Fruit fly (Drosophila melanogaster) whole organism, embryonic: Measurements from ENCODE around the gene CG14439.

Experiments
- Ada2b ChIP-seq: fragments of 200-800 bp; sonication (Bioruptor generic); IDR thresholded peaks from 2 replicates; pipeline ENCODE4 v1.3.6; 2022; ENCODE audit warnings: missing biosample characterization, missing genetic modification characterization
- Aef1 ChIP-seq: fragments of 200-800 bp; sonication (Bioruptor generic); IDR thresholded peaks from 3 replicates; pipeline ENCODE4 v1.3.6; 2022; ENCODE audit warnings: missing biosample characterization, missing genetic modification characterization
- Bdp1 ChIP-seq: fragments of 200-800 bp; sonication (Bioruptor generic); optimal IDR thresholded peaks from 3 replicates; lab custom pipeline; 2016; ENCODE audit warnings: missing biosample characterization, missing genetic modification characterization
- Bgb ChIP-seq: fragments of 200-800 bp; sonication (Bioruptor generic); IDR thresholded peaks from 2 replicates; pipeline ENCODE4 v1.3.6; 2022; ENCODE audit warnings: missing biosample characterization, missing genetic modification characterization; ENCODE audit not compliant: partially characterized antibody
- C15 ChIP-seq: fragments of 200-800 bp; sonication (Bioruptor generic); IDR thresholded peaks from 3 replicates; pipeline ENCODE4 v1.3.6; 2022; ENCODE audit warnings: missing biosample characterization, missing genetic modification characterization
- CG10147 ChIP-seq: fragments of 200-800 bp; sonication (Bioruptor generic); optimal IDR thresholded peaks from 2 replicates; lab custom pipeline; 2019; ENCODE audit warnings: missing biosample characterization, mild to moderate bottlenecking, missing genetic modification characterization, moderate library complexity
- CG10431 ChIP-seq: fragments of 200-800 bp; sonication (Bioruptor generic); optimal IDR thresholded peaks from 3 replicates; lab custom pipeline; 2018; ENCODE audit warnings: missing biosample characterization, mild to moderate bottlenecking, missing genetic modification characterization
- CG10462 ChIP-seq: fragments of 200-800 bp; sonication (Bioruptor generic); optimal IDR thresholded peaks from 2 replicates; lab custom pipeline; 2016; ENCODE audit warnings: missing biosample characterization, missing genetic modification characterization
- CG11504 ChIP-seq: fragments of 200-800 bp; sonication (Bioruptor generic); optimal IDR thresholded peaks from 3 replicates; lab custom pipeline; 2019; ENCODE audit warnings: missing biosample characterization, mild to moderate bottlenecking, missing genetic modification characterization, moderate library complexity
- CG12155 ChIP-seq: fragments of 200-800 bp; sonication (Bioruptor generic); optimal IDR thresholded peaks from 3 replicates; lab custom pipeline; 2016; ENCODE audit warnings: missing biosample characterization, missing genetic modification characterization
- CG12299 ChIP-seq: fragments of 200-800 bp; sonication (Bioruptor generic); optimal IDR thresholded peaks from 2 replicates; lab custom pipeline; 2018; ENCODE audit warnings: missing biosample characterization, mild to moderate bottlenecking, missing genetic modification characterization
- CG12744 ChIP-seq: fragments of 200-800 bp; sonication (Bioruptor generic); optimal IDR thresholded peaks from 2 replicates; lab custom pipeline; 2016; ENCODE audit warnings: missing biosample characterization, missing genetic modification characterization
- CG13287 ChIP-seq: fragments of 200-800 bp; sonication (Bioruptor generic); IDR thresholded peaks from 2 replicates; pipeline ENCODE4 v1.3.6; 2022; ENCODE audit warnings: missing biosample characterization, missing genetic modification characterization; ENCODE audit not compliant: partially characterized antibody
- CG17359 ChIP-seq: fragments of 200-800 bp; sonication (Bioruptor generic); optimal IDR thresholded peaks from 3 replicates; lab custom pipeline; 2018; ENCODE audit warnings: missing biosample characterization, mild to moderate bottlenecking, missing genetic modification characterization, moderate library complexity
- CG17829 ChIP-seq: fragments of 200-800 bp; optimal IDR thresholded peaks from 2 replicates; lab custom pipeline; 2019; ENCODE audit warnings: missing biosample characterization, mild to moderate bottlenecking, missing genetic modification characterization, moderate library complexity
- CG2202 ChIP-seq: fragments of 200-800 bp; sonication (Bioruptor generic); optimal IDR thresholded peaks from 2 replicates; lab custom pipeline; 2018; ENCODE audit warnings: missing biosample characterization, mild to moderate bottlenecking, missing genetic modification characterization
- CG2678 ChIP-seq: fragments of 200-800 bp; sonication (Bioruptor generic); optimal IDR thresholded peaks from 3 replicates; lab custom pipeline; 2019; ENCODE audit warnings: missing biosample characterization, mild to moderate bottlenecking, missing genetic modification characterization, moderate library complexity
- CG31388 ChIP-seq: fragments of 200-800 bp; sonication (Bioruptor generic); optimal IDR thresholded peaks from 2 replicates; lab custom pipeline; 2016; ENCODE audit warnings: missing biosample characterization, missing genetic modification characterization
- CG33213 ChIP-seq: fragments of 200-800 bp; sonication (Bioruptor generic); optimal IDR thresholded peaks from 3 replicates; lab custom pipeline; 2016; ENCODE audit warnings: missing biosample characterization, missing genetic modification characterization
- CG7271 ChIP-seq: fragments of 200-800 bp; sonication (Bioruptor generic); optimal IDR thresholded peaks from 2 replicates; lab custom pipeline; 2018; ENCODE audit warnings: missing biosample characterization, mild to moderate bottlenecking, missing genetic modification characterization, moderate library complexity
- CG7372 ChIP-seq: fragments of 200-800 bp; sonication (Bioruptor generic); IDR thresholded peaks from 2 replicates; pipeline ENCODE4 v1.3.6; 2022; ENCODE audit warnings: missing biosample characterization, missing genetic modification characterization
- CG9727 ChIP-seq: fragments of 200-800 bp; sonication (Bioruptor generic); optimal IDR thresholded peaks from 3 replicates; lab custom pipeline; 2017; ENCODE audit warnings: missing biosample characterization, mild to moderate bottlenecking, missing genetic modification characterization
- CTCF ChIP-seq: fragments of 200-800 bp; sonication (Bioruptor generic); optimal IDR thresholded peaks from 2 replicates; lab custom pipeline; 2017; ENCODE audit warnings: missing biosample characterization, mild to moderate bottlenecking, missing genetic modification characterization, moderate library complexity
- GATAe ChIP-seq: fragments of 200-800 bp; sonication (Bioruptor generic); conservative IDR thresholded peaks from 2 replicates; pipeline ENCODE4 v1.3.6; 2022; ENCODE audit warnings: missing biosample characterization, missing genetic modification characterization
- H15 ChIP-seq: fragments of 200-800 bp; sonication (Bioruptor generic); IDR thresholded peaks from 3 replicates; pipeline ENCODE4 v1.3.6; 2022; ENCODE audit warnings: missing biosample characterization, missing genetic modification characterization
- Hr51 ChIP-seq, 2 experiments: fragments of 200-800 bp; sonication (Bioruptor generic); optimal IDR thresholded peaks; 2 replicates in 1 of 2; 3 replicates in 1 of 2; lab custom pipeline; 2016 to 2018; ENCODE audit warnings: missing biosample characterization in 2 of 2, missing genetic modification characterization in 2 of 2, mild to moderate bottlenecking in 1 of 2, moderate library complexity in 1 of 2
- Max ChIP-seq: fragments of 200-800 bp; sonication (Bioruptor generic); optimal IDR thresholded peaks from 2 replicates; lab custom pipeline; 2016; ENCODE audit warnings: missing biosample characterization, mild to moderate bottlenecking, missing genetic modification characterization
- Mes4 ChIP-seq: fragments of 200-800 bp; sonication (Bioruptor generic); optimal IDR thresholded peaks from 2 replicates; lab custom pipeline; 2016; ENCODE audit warnings: missing biosample characterization, missing genetic modification characterization
- Ravus ChIP-seq: fragments of 200-800 bp; sonication (Bioruptor generic); IDR thresholded peaks from 2 replicates; pipeline ENCODE4 v1.3.6; 2022; ENCODE audit warnings: missing biosample characterization, missing genetic modification characterization
- Rx ChIP-seq: fragments of 200-800 bp; sonication (Bioruptor generic); IDR thresholded peaks from 2 replicates; pipeline ENCODE4 v1.3.6; 2022; ENCODE audit warnings: missing biosample characterization, missing genetic modification characterization
- Sry-δ ChIP-seq: fragments of 200-800 bp; sonication (Bioruptor generic); optimal IDR thresholded peaks from 2 replicates; lab custom pipeline; 2016; ENCODE audit warnings: missing biosample characterization, missing genetic modification characterization
- Xrp1 ChIP-seq: fragments of 200-800 bp; sonication (Bioruptor generic); IDR thresholded peaks from 2 replicates; pipeline ENCODE4 v1.3.6; 2022; ENCODE audit warnings: missing biosample characterization, missing genetic modification characterization
- crc ChIP-seq: fragments of 200-800 bp; sonication (Bioruptor generic); optimal IDR thresholded peaks from 2 replicates; lab custom pipeline; 2016; ENCODE audit warnings: missing biosample characterization, missing genetic modification characterization
- crp ChIP-seq, 2 experiments: fragments of 200-800 bp; sonication (Bioruptor generic); optimal IDR thresholded peaks; 2 replicates in 1 of 2; 3 replicates in 1 of 2; lab custom pipeline; 2017; ENCODE audit warnings: missing biosample characterization in 2 of 2, missing genetic modification characterization in 2 of 2, mild to moderate bottlenecking in 1 of 2, moderate library complexity in 1 of 2
- dmrt11E ChIP-seq: fragments of 200-800 bp; sonication (Bioruptor generic); optimal IDR thresholded peaks from 3 replicates; lab custom pipeline; 2018; ENCODE audit warnings: missing biosample characterization, mild to moderate bottlenecking, missing genetic modification characterization, moderate library complexity
- exex ChIP-seq: fragments of 200-800 bp; sonication (Bioruptor generic); optimal IDR thresholded peaks from 4 replicates; lab custom pipeline; 2018; ENCODE audit warnings: missing biosample characterization, mild to moderate bottlenecking, missing genetic modification characterization, moderate library complexity
- gcm ChIP-seq: fragments of 200-800 bp; sonication (Bioruptor generic); optimal IDR thresholded peaks from 2 replicates; lab custom pipeline; 2019; ENCODE audit warnings: missing biosample characterization, mild to moderate bottlenecking, missing genetic modification characterization, moderate library complexity
- grau ChIP-seq: fragments of 200-800 bp; optimal IDR thresholded peaks from 3 replicates; lab custom pipeline; 2019; ENCODE audit warnings: missing biosample characterization, mild to moderate bottlenecking, missing genetic modification characterization, moderate library complexity
- hkb ChIP-seq, 2 experiments: fragments of 200-800 bp in 1 of 2; fragments of >200 bp in 1 of 2; sonication (Bioruptor generic) in 1 of 2; IDR thresholded peaks in 1 of 2; optimal IDR thresholded peaks in 1 of 2; 2 replicates each; pipeline versions ENCODE4 v1.3.6 to Lab custom; 2017 to 2022; ENCODE audit warnings: missing biosample characterization in 1 of 2, missing genetic modification characterization in 1 of 2
- knrl ChIP-seq: fragments of 200-800 bp; sonication (Bioruptor generic); IDR thresholded peaks from 3 replicates; pipeline ENCODE4 v1.3.6; 2022; ENCODE audit warnings: missing biosample characterization, missing genetic modification characterization; ENCODE audit not compliant: partially characterized antibody
- lilli ChIP-seq: fragments of 200-800 bp; sonication (Bioruptor generic); optimal IDR thresholded peaks from 3 replicates; lab custom pipeline; 2016; ENCODE audit warnings: missing biosample characterization, missing genetic modification characterization
- maf-S ChIP-seq: fragments of 200-800 bp; sonication (Bioruptor generic); optimal IDR thresholded peaks from 2 replicates; lab custom pipeline; 2016; ENCODE audit warnings: missing biosample characterization, missing genetic modification characterization
- mirr ChIP-seq: fragments of 200-800 bp; sonication (Bioruptor generic); optimal IDR thresholded peaks from 3 replicates; lab custom pipeline; 2018; ENCODE audit warnings: missing biosample characterization, mild to moderate bottlenecking, missing genetic modification characterization
- rib ChIP-seq: fragments of 200-800 bp; sonication (Bioruptor generic); IDR thresholded peaks from 2 replicates; pipeline ENCODE4 v1.3.6; 2022; ENCODE audit warnings: missing biosample characterization, missing genetic modification characterization
- shn ChIP-seq: fragments of 200-800 bp; sonication (Bioruptor generic); optimal IDR thresholded peaks from 3 replicates; lab custom pipeline; 2016; ENCODE audit warnings: missing biosample characterization, missing genetic modification characterization
- sima ChIP-seq: fragments of 200-800 bp; sonication (Bioruptor generic); optimal IDR thresholded peaks from 2 replicates; lab custom pipeline; 2016; ENCODE audit warnings: missing biosample characterization, missing genetic modification characterization
- slp2 ChIP-seq: fragments of 200-800 bp; sonication (Bioruptor generic); optimal IDR thresholded peaks from 2 replicates; lab custom pipeline; 2016; ENCODE audit warnings: missing biosample characterization, missing genetic modification characterization
- trh ChIP-seq: fragments of 200-800 bp; sonication (Bioruptor generic); optimal IDR thresholded peaks from 2 replicates; lab custom pipeline; 2016; ENCODE audit warnings: missing biosample characterization, missing genetic modification characterization
- unpg ChIP-seq: fragments of 200-800 bp; sonication (Bioruptor generic); optimal IDR thresholded peaks from 3 replicates; lab custom pipeline; 2018; ENCODE audit warnings: missing biosample characterization, mild to moderate bottlenecking, missing genetic modification characterization, moderate library complexity
- vnd ChIP-seq: fragments of 200-800 bp; sonication (Bioruptor generic); IDR thresholded peaks from 3 replicates; pipeline ENCODE4 v1.3.6; 2022; ENCODE audit warnings: missing biosample characterization, missing genetic modification characterization; ENCODE audit not compliant: partially characterized antibody

CG14439 gene

DNA sequence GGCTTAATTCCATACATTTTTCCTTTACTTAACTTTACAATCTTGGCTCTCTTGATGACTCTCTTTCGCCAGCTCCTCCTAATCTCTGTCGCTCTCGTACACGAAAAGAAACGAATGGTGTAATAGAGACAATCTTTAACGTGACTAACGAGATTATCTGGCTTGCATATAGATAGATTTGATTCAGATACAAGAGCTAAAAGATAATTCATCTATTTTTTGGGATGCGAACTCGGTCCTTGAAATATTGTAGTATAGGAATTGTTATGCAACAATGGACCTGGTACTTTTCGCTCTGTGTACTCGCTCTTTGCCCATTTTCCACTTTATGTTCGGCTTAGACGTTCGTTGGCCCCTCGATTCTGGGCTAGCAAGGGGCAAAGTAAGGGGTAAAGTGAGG, 36.0 kb upstream of the CG14439 start (continued):
- TF ChIP-seq Bgb (GFP tag; lab: Robert Waterston, UW) (no peak), CG33213 (GFP tag; lab: Kevin White, UChicago) (peak; percentile 65), rib (GFP tag; lab: Robert Waterston, UW) (no peak), Hr51 (GFP tag; optimal IDR thresholded peaks at IDR 0.05; lab: Kevin White, UChicago) (peak; percentile 61 to 85), CG11504 (tag; lab: Kevin White, UChicago) (peak; percentile 87), CG17359 (tag; lab: Kevin White, UChicago) (peak; percentile 86), crp (GFP tag; optimal IDR thresholded peaks at IDR 0.05; lab: Kevin White, UChicago) (no peak), CG31388 (peak; percentile 35), Mes4 (GFP tag; lab: Kevin White, UChicago) (peak; percentile 52), sima (GFP tag; lab: Kevin White, UChicago) (no peak), lilli (peak; percentile 78), Max (GFP tag; lab: Kevin White, UChicago) (peak; percentile 55), C15 (GFP tag; lab: Robert Waterston, UW) (0 out of 3 replicates have a peak, but pooled peaks have one; percentile 39), CG2678 (peak; percentile 90), CG17829 (peak; percentile 77), knrl (GFP tag; lab: Robert Waterston, UW) (no peak), CG12155 (GFP tag; lab: Kevin White, UChicago) (peak; percentile 64), mirr (GFP tag; lab: Kevin White, UChicago) (no peak), vnd (GFP tag; lab: Robert Waterston, UW) (no peak), hkb (optimal IDR thresholded peaks at IDR 0.05; lab: Kevin White, UChicago) (no peak), hkb (GFP tag; IDR thresholded peaks at IDR 0.05; lab: Robert Waterston, UW) (peak; percentile 85), CG10147 (peak; percentile 49), exex (tag; lab: Kevin White, UChicago) (peak; percentile 37), shn (peak; percentile 66), CG2202 (tag; lab: Kevin White, UChicago) (peak; percentile 45), crc (GFP tag; lab: Kevin White, UChicago) (peak; percentile 61), Ravus (GFP tag; lab: Robert Waterston, UW) (peak; percentile 21; the same call in 1 of the 2 replicates), maf-S (GFP tag; lab: Kevin White, UChicago) (peak; percentile 60), Rx (GFP tag; lab: Robert Waterston, UW) (peak; percentile 39; the same call in 1 of the 2 replicates), Aef1 (GFP tag; lab: Robert Waterston, UW) (peak; percentile 41; the same call in 1 of the 3 replicates), unpg (GFP tag; lab: Kevin White, UChicago) (peak; percentile 83), CG10431 (no peak), CG12299 (tag; lab: Kevin White, UChicago) (peak; percentile 64), Xrp1 (peak; percentile 81), CG13287 (GFP tag; lab: Robert Waterston, UW) (no peak), GATAe (GFP tag; lab: Robert Waterston, UW) (no peak), gcm (peak; percentile 81), CG7271 (tag; lab: Kevin White, UChicago) (no peak), CG9727 (GFP tag; lab: Kevin White, UChicago) (peak; percentile 72), H15 (peak; percentile 30; the same call in 1 of the 3 replicates), dmrt11E (tag; lab: Kevin White, UChicago) (peak; percentile 58), CTCF (GFP tag; lab: Kevin White, UChicago) (no peak), grau (tag; lab: Kevin White, UChicago) (peak; percentile 84), Ada2b (peak; percentile 83), trh (GFP tag; lab: Kevin White, UChicago) (no peak), CG7372 (GFP tag; lab: Robert Waterston, UW) (0 out of 2 replicates have a peak, but pooled peaks have one; percentile 35), slp2 (peak; percentile 82), CG12744 (peak; percentile 63), Bdp1 (GFP tag; lab: Kevin White, UChicago) (peak; percentile 57), Sry-δ (GFP tag; lab: Kevin White, UChicago) (peak; percentile 28), CG10462 (GFP tag; lab: Kevin White, UChicago) (peak; percentile 37)
